Fruit fly (Drosophila melanogaster): Measurements from ENCODE around the gene Ufd1.
A peak's percentile ranks its signal among the peaks of the same experiment; 100 is the strongest.

DNA sequence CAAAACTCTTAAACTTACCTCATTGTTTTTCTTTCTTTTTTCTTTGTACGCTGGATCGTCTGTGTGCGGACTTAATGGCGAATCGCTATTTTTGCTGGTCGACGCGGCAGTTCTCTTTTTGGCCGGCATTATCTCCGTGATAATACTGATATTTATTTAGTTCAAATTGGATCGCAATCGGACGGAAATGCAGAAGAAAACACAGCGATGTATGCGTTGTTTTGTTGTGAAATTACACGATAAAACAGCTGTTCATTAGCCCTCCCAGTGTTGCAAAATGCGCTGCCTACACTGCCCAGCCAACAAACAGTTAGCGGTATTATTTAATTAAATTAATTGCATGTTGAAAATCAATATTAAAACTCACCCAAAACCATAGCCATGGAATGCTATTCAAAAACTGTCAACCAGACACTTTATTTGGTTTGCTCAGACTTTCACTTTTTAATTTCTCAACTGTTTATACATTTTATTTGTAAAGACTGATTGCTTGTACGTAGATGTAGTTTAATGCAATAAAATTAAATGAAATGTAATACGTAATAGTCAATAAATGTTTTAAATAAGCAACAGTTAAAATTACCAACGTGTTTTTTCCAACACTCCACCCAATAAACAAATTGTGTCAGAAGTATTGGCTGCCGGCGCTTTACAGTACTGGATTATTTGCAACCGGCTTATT lies 24.9 kb downstream of the Ufd1 start, which contains the start of the genes Irbp18 and APP-BP1:
- peak; percentile 95 for TF ChIP-seq CG34406 (GFP tag; optimal IDR thresholded peaks at IDR 0.05)
- TF ChIP-seq Blimp-1 (GFP tag; optimal IDR thresholded peaks at IDR 0.05): peak; percentile 87
- peak; percentile 97 for TF ChIP-seq topi (GFP tag; optimal IDR thresholded peaks at IDR 0.05)
- peak; percentile 92 for TF ChIP-seq fd59A (GFP tag; optimal IDR thresholded peaks at IDR 0.05)
- peak; percentile 85 for TF ChIP-seq Gug (GFP tag; IDR thresholded peaks at IDR 0.05)
- TF ChIP-seq ss (GFP tag; optimal IDR thresholded peaks at IDR 0.05): peak in 1 of 2 experiments; percentile 90
- TF ChIP-seq CG16779 (tag; optimal IDR thresholded peaks at IDR 0.05): peak; percentile 88
- TF ChIP-seq Ets96B (tag; optimal IDR thresholded peaks at IDR 0.05): peak; percentile 90

Data from whole organism, prepupa.